Worm (Caenorhabditis elegans) whole organism, L3 larva: ENCODE measurements around the gene T25D1.2.
A peak's percentile ranks its signal among the peaks of the same experiment; 100 is the strongest.

Source experiments
- ZK546.5 ChIP-seq: sonication (generic microtip); optimal IDR thresholded peaks from 2 replicates; lab custom pipeline; 2017; ENCODE audit warnings: missing biosample characterization, missing genetic modification characterization
- ama-1 ChIP-seq: fragments of 150-350 bp; optimal IDR thresholded peaks from 2 replicates; lab custom pipeline; 2018
- ceh-16 ChIP-seq: sonication (generic microtip); optimal IDR thresholded peaks from 2 replicates; lab custom pipeline; 2017; ENCODE audit warnings: missing biosample characterization, missing genetic modification characterization
- ceh-28 ChIP-seq: fragments of 150-350 bp; optimal IDR thresholded peaks from 2 replicates; lab custom pipeline; 2014; ENCODE audit warnings: missing biosample characterization, missing genetic modification reagents, missing genetic modification characterization
- ceh-82 ChIP-seq: fragments of 150-350 bp; optimal IDR thresholded peaks from 2 replicates; lab custom pipeline; 2014; ENCODE audit warnings: missing biosample characterization, missing genetic modification characterization
- ceh-9 ChIP-seq: sonication (generic microtip); optimal IDR thresholded peaks from 2 replicates; lab custom pipeline; 2018; ENCODE audit warnings: missing biosample characterization, missing genetic modification characterization
- daf-12 ChIP-seq: fragments of 150-350 bp; optimal IDR thresholded peaks from 2 replicates; lab custom pipeline; 2014; ENCODE audit warnings: missing biosample characterization, missing genetic modification reagents, missing genetic modification characterization
- egl-5 ChIP-seq: fragments of 150-350 bp; optimal IDR thresholded peaks from 2 replicates; lab custom pipeline; 2017; ENCODE audit warnings: missing biosample characterization, missing genetic modification reagents, missing genetic modification characterization, inconsistent platforms
- elt-1 ChIP-seq: fragments of 150-350 bp; optimal IDR thresholded peaks from 2 replicates; lab custom pipeline; 2014; ENCODE audit warnings: missing biosample characterization, missing genetic modification characterization
- elt-2 ChIP-seq: sonication (generic microtip); optimal IDR thresholded peaks from 2 replicates; lab custom pipeline; 2016; ENCODE audit warnings: missing genetic modification reagents, mild to moderate bottlenecking, missing genetic modification characterization, missing compliant biosample characterization
- elt-3 ChIP-seq, 3 experiments: fragments of 150-350 bp in 1 of 3; sonication (generic microtip) in 2 of 3; optimal IDR thresholded peaks; 2 replicates in 2 of 3; 4 replicates in 1 of 3; lab custom pipeline; 2014 to 2017; ENCODE audit warnings: missing biosample characterization in 3 of 3, missing genetic modification characterization in 3 of 3
- eor-1 ChIP-seq, 2 experiments: fragments of 150-350 bp; optimal IDR thresholded peaks; 2 replicates each; lab custom pipeline; 2014 to 2018; ENCODE audit warnings: missing biosample characterization in 2 of 2, missing genetic modification characterization in 2 of 2
- fkh-10 ChIP-seq: sonication (generic microtip); optimal IDR thresholded peaks from 2 replicates; lab custom pipeline; 2017; ENCODE audit warnings: missing biosample characterization, missing genetic modification reagents, missing genetic modification characterization
- hmg-11 ChIP-seq: sonication (generic microtip); optimal IDR thresholded peaks from 2 replicates; lab custom pipeline; 2016; ENCODE audit warnings: missing genetic modification characterization, missing compliant biosample characterization
- lin-15B ChIP-seq: fragments of 150-350 bp; optimal IDR thresholded peaks from 2 replicates; lab custom pipeline; 2014; ENCODE audit warnings: missing biosample characterization, missing genetic modification characterization
- lin-39 ChIP-seq: fragments of 150-350 bp; optimal IDR thresholded peaks from 2 replicates; lab custom pipeline; 2018; ENCODE audit warnings: missing biosample characterization, missing genetic modification reagents, missing genetic modification characterization
- lsy-12 ChIP-seq: sonication (generic microtip); optimal IDR thresholded peaks from 2 replicates; lab custom pipeline; 2016; ENCODE audit warnings: mild to moderate bottlenecking, missing genetic modification characterization, missing compliant biosample characterization
- mdl-1 ChIP-seq: fragments of 150-350 bp; optimal IDR thresholded peaks from 2 replicates; lab custom pipeline; 2014; ENCODE audit warnings: missing biosample characterization, missing genetic modification characterization
- nfya-1 ChIP-seq: sonication (generic microtip); optimal IDR thresholded peaks from 2 replicates; lab custom pipeline; 2017; ENCODE audit warnings: missing genetic modification characterization, mild to moderate bottlenecking, missing compliant biosample characterization, antibody characterized with exemption, moderate library complexity; ENCODE audit not compliant: insufficient read depth
- nhr-11 ChIP-seq: fragments of 150-350 bp; optimal IDR thresholded peaks from 2 replicates; lab custom pipeline; 2014; ENCODE audit warnings: missing biosample characterization, missing genetic modification characterization
- nhr-28 ChIP-seq: fragments of 150-350 bp; optimal IDR thresholded peaks from 2 replicates; lab custom pipeline; 2014; ENCODE audit warnings: missing biosample characterization, missing genetic modification characterization
- nhr-43 ChIP-seq: sonication (generic microtip); optimal IDR thresholded peaks from 2 replicates; lab custom pipeline; 2016; ENCODE audit warnings: mild to moderate bottlenecking, missing genetic modification characterization, missing compliant biosample characterization; ENCODE audit not compliant: poor library complexity, severe bottlenecking
- nhr-67 ChIP-seq: fragments of 150-350 bp; optimal IDR thresholded peaks from 2 replicates; lab custom pipeline; 2014; ENCODE audit warnings: missing biosample characterization, missing genetic modification characterization
- pha-4 ChIP-seq: fragments of 150-350 bp; optimal IDR thresholded peaks from 2 replicates; lab custom pipeline; 2014; ENCODE audit warnings: missing biosample characterization, missing genetic modification reagents, missing genetic modification characterization
- pqm-1 ChIP-seq: fragments of 150-350 bp; optimal IDR thresholded peaks from 2 replicates; lab custom pipeline; 2017; ENCODE audit warnings: missing biosample characterization, missing genetic modification characterization, inconsistent platforms
- skn-1 ChIP-seq: fragments of 150-350 bp; optimal IDR thresholded peaks from 2 replicates; lab custom pipeline; 2014; ENCODE audit warnings: missing biosample characterization, missing genetic modification characterization
- snpc-4 ChIP-seq: fragments of 150-350 bp; optimal IDR thresholded peaks from 2 replicates; lab custom pipeline; 2014; ENCODE audit warnings: missing biosample characterization, missing genetic modification characterization
- tbx-2 ChIP-seq: sonication (generic microtip); optimal IDR thresholded peaks from 2 replicates; lab custom pipeline; 2016; ENCODE audit warnings: mild to moderate bottlenecking, missing genetic modification characterization, missing compliant biosample characterization
- unc-39 ChIP-seq: sonication (generic microtip); optimal IDR thresholded peaks from 4 replicates; lab custom pipeline; 2017; ENCODE audit warnings: missing biosample characterization, missing genetic modification characterization
- unc-62 ChIP-seq: fragments of 150-350 bp; sonication (generic microtip); optimal IDR thresholded peaks from 4 replicates; lab custom pipeline; 2014; ENCODE audit warnings: missing biosample characterization, missing genetic modification reagents, missing genetic modification characterization
- zag-1 ChIP-seq: fragments of 150-350 bp; optimal IDR thresholded peaks from 2 replicates; lab custom pipeline; 2014; ENCODE audit warnings: missing biosample characterization, missing genetic modification characterization
- ztf-11 ChIP-seq: fragments of 150-350 bp; optimal IDR thresholded peaks from 2 replicates; lab custom pipeline; 2014; ENCODE audit warnings: missing biosample characterization, missing genetic modification characterization
- ztf-4 ChIP-seq: fragments of 150-350 bp; optimal IDR thresholded peaks from 2 replicates; lab custom pipeline; 2014; ENCODE audit warnings: missing biosample characterization, missing genetic modification characterization

The T25D1.2 gene

DNA sequence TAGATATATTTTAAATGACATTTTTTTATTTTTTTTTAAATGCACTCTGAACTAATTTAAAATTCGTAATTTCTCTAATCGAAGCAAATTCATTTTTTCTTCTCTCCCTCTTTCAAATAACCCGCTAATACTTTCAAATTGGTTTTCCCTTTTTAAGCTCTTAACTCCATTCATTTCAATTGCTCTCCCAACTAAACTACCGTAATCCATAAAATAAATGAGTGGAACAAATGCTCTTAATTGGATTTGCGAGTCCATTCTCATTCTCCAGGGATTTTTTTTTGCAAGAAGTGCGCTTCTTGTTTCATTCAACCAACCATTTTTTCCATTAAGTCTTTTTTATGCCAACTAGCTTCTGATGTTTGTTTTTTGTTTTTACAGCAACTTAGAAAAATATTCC, 34.3 kb upstream of the T25D1.2 start:
- no peak for TF ChIP-seq nhr-28 (tag; lab: Kevin White, UChicago)
- no peak for TF ChIP-seq nhr-43

DNA sequence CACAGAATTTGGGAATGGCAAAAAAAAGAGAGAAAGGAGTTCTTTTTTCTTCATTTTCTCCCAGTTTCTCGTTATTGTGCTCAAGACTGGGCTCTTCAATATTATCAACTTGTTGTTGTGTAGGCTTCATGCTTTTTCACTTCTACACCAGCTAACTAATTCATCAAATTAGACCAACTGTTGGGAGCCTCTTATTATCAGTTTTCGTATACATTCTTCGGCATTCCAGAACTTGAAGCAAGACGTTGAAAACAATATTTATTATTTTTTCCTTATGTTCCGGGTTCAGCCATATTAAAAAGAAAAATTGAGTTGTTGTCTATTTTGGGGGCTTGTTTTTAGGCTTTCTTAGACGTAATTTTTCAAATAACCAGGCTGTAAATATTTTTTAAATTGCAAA, 32.4 kb upstream of the T25D1.2 start:
- no peak for TF ChIP-seq pqm-1 (tag; lab: Kevin White, UChicago)
- TF ChIP-seq lin-15B = no peak
- TF ChIP-seq hmg-11 = no peak
- TF ChIP-seq mdl-1 (tag; lab: Kevin White, UChicago) = no peak
- no peak for TF ChIP-seq lsy-12
- TF ChIP-seq zag-1 (tag; lab: Kevin White, UChicago) = no peak
- no peak for TF ChIP-seq daf-12
- TF ChIP-seq pha-4 (tag; lab: Kevin White, UChicago) = no peak
- no peak for TF ChIP-seq ceh-82 (tag; lab: Kevin White, UChicago)
- no peak for TF ChIP-seq nhr-67 (tag; lab: Kevin White, UChicago)
- no peak for TF ChIP-seq ceh-9

DNA sequence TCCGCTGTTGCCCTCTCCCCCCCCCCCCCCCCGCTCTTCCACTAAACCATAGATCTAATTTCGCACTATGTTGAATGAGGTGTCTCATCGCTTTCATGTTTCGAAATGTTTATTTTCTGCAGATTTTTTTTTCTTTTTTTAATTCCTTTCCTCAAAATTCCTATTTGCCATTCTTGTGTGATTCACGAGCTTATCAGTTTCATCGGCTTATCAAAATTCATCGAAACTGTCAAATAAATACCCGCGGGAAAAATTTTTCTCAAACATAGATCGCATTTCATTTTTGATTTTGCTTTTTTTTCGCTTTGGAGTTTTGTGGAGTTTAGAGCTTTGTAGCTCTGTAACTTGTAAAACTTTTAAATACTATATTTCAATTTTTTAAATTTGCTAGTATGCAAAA, 31.3 kb upstream of the T25D1.2 start:
- TF ChIP-seq pha-4 (tag; lab: Kevin White, UChicago) (peak; percentile 8), elt-2 (tag; lab: Kevin White, UChicago) (peak; percentile 52), eor-1 (tag; optimal IDR thresholded peaks at IDR 0.05; lab: Kevin White, UChicago) (no peak), pqm-1 (tag; lab: Kevin White, UChicago) (peak; percentile 34), ceh-28 (no peak), elt-1 (tag; lab: Kevin White, UChicago) (no peak), nfya-1 (tag; lab: Kevin White, UChicago) (no peak)
- TF ChIP-seq, all 47 proteins: peak for 3

DNA sequence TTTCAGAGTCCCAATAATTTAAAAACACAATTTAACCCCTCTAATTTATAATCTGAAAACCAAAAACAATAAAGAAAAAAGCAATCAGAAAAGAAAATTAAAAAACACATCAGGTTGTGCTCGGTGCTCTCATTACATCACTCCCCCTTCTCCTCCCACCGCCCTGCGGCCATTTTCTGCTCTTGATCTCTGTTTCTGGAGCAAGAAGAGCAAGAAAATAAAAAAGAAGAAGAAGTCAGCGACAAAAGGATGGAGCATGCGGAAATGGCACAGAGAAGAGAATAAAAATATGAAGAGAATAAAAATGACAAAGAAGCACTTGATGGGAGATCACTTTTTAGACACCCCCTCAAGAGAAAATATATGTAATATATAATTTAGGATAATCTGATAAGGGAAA, 30.7 kb upstream of the T25D1.2 start:
- TF ChIP-seq snpc-4 (tag; lab: Kevin White, UChicago) (peak; percentile 43), hmg-11 (peak; percentile 33), lin-39 (tag; lab: Kevin White, UChicago) (peak; percentile 70), nhr-67 (tag; lab: Kevin White, UChicago) (no peak), nhr-28 (tag; lab: Kevin White, UChicago) (no peak), elt-1 (tag; lab: Kevin White, UChicago) (peak; percentile 15), unc-39 (tag; lab: Kevin White, UChicago) (no peak), egl-5 (tag; lab: Kevin White, UChicago) (peak; percentile 48), nfya-1 (tag; lab: Kevin White, UChicago) (peak; percentile 63)

DNA sequence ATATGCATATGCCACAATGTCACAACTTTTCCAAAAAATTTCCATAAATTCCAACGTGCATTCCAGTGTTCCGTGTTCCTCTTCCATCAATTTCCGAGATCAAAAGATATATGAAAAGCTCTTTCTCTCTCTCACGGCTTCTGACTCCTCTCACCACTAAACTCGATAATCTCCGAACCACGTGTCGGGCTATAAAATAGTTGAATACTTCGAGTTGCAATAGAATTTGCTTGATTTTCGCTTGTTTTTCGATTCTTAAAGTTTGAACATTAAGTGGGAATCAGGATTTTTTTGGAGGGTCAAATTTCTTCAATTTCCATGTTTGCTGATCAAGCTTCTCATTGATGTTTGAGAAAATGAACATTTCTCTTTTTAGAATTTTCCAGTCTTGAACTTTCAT, 30.0 kb upstream of the T25D1.2 start:
- no peak for TF ChIP-seq pqm-1 (tag; lab: Kevin White, UChicago)
- peak; percentile 56 for TF ChIP-seq fkh-10 (GFP tag; lab: Kevin White, UChicago)

DNA sequence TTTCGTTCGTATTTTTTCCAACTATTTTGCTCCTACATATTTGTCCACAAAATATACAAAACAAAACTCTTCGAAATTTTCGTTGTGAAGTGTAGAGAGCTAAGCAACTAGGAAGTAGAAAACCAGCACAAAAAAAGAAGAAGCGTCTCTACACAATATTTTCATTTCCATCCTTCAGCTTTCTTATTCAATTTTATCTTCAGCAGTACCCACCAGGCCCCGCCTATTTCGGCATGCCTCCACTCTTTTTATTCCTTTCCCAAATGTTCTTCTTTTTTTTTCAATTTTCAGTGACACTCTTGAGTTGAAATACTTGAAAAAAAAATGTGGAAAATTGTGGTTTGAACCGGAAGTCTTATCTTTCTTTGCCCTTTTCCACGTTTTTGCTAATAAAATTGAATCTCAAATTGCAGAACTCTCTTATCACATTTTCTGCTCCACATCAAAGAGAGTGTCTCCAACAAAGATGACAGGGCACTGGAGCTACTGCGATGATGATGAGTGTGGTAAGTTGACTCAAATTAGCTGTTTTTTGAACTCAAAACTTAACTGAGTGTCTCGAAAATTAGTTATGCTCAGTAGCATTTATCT, 28.2 kb upstream of the T25D1.2 start, which contains the start of gene cah-3:
TSS of gene cah-3 (plus strand) at position 414 of the 591 bp plus-strand sequence.
- TF ChIP-seq mdl-1 (tag; lab: Kevin White, UChicago) (no peak), lsy-12 (no peak), pqm-1 (tag; lab: Kevin White, UChicago) (peak; percentile 16), fkh-10 (GFP tag; lab: Kevin White, UChicago) (peak; percentile 61), elt-2 (tag; lab: Kevin White, UChicago) (peak; percentile 72)

DNA sequence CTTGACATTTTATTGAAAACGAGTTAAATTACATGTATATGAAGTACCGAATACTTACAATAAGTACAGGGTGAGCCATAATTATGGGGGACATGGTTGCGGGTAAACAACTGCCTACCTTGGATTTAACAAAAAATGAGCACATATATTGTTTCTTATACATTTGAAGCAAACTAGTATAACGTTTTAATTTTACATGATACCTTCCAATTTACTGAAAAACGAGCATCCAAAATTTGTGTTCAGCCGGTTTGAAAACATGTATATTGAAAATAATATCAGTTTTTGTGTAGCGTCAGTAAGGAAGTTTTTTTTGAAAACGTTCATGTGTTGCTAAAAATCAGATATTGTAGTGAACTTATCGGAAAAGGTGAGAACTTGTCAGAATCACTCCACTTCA, 24.6 kb upstream of the T25D1.2 start:
- no peak for TF ChIP-seq lin-15B
- TF ChIP-seq ama-1 = no peak
- no peak for TF ChIP-seq pqm-1 (tag; lab: Kevin White, UChicago)
- TF ChIP-seq nfya-1 (tag; lab: Kevin White, UChicago) = no peak
- no peak for TF ChIP-seq unc-62 (GFP tag; lab: Kevin White, UChicago)
- no peak for TF ChIP-seq nhr-11 (tag; lab: Kevin White, UChicago)
- TF ChIP-seq ceh-9 = no peak
- TF ChIP-seq elt-1 (tag; lab: Kevin White, UChicago) = no peak
- no peak for TF ChIP-seq skn-1 (tag; lab: Kevin White, UChicago)
- no peak for TF ChIP-seq ztf-4
- no peak for TF ChIP-seq tbx-2 (tag; lab: Kevin White, UChicago)
- TF ChIP-seq fkh-10 (GFP tag; lab: Kevin White, UChicago) = no peak
- no peak for TF ChIP-seq elt-3 (tag; optimal IDR thresholded peaks at IDR 0.05; lab: Kevin White, UChicago)
- no peak for TF ChIP-seq nhr-67 (tag; lab: Kevin White, UChicago)
- no peak for TF ChIP-seq ztf-11 (tag; lab: Kevin White, UChicago)
- TF ChIP-seq ZK546.5 (tag; lab: Kevin White, UChicago) = no peak
- TF ChIP-seq ceh-16 (tag; lab: Kevin White, UChicago) = no peak
